Fruit fly (Drosophila melanogaster) whole organism, prepupa: Measurements from ENCODE around the gene Art9.

ENCODE experiments used
- Blimp-1 ChIP-seq: fragments of 200-800 bp; sonication (Bioruptor generic); optimal IDR thresholded peaks from 3 replicates; lab custom pipeline; 2017; ENCODE audit warnings: missing biosample characterization, missing genetic modification characterization, mild to moderate bottlenecking, moderate library complexity, missing genetic modification reagents
- CG10631 ChIP-seq: fragments of 200-800 bp; sonication (Bioruptor generic); optimal IDR thresholded peaks from 2 replicates; lab custom pipeline; 2016; ENCODE audit warnings: missing biosample characterization, missing genetic modification characterization
- CG11762 ChIP-seq: fragments of 200-800 bp; sonication (Bioruptor generic); optimal IDR thresholded peaks from 3 replicates; lab custom pipeline; 2016; ENCODE audit warnings: missing biosample characterization, missing genetic modification characterization; ENCODE audit not compliant: insufficient read depth
- CG11902 ChIP-seq: fragments of 200-800 bp; sonication (Bioruptor generic); optimal IDR thresholded peaks from 3 replicates; lab custom pipeline; 2016; ENCODE audit warnings: missing biosample characterization, missing genetic modification characterization
- CG1621 ChIP-seq: fragments of 200-800 bp; sonication (Bioruptor generic); optimal IDR thresholded peaks from 3 replicates; lab custom pipeline; 2018; ENCODE audit warnings: missing biosample characterization, mild to moderate bottlenecking, missing genetic modification characterization
- CG16779 ChIP-seq: fragments of 200-800 bp; sonication (Bioruptor generic); optimal IDR thresholded peaks from 3 replicates; lab custom pipeline; 2017; ENCODE audit warnings: missing biosample characterization, mild to moderate bottlenecking, missing genetic modification characterization
- CG3032 ChIP-seq: fragments of 200-800 bp; optimal IDR thresholded peaks from 2 replicates; lab custom pipeline; 2019; ENCODE audit warnings: missing biosample characterization, mild to moderate bottlenecking, missing genetic modification characterization, moderate library complexity
- CG32006 ChIP-seq: fragments of 200-800 bp; sonication (Bioruptor generic); optimal IDR thresholded peaks from 3 replicates; lab custom pipeline; 2017; ENCODE audit warnings: missing biosample characterization, mild to moderate bottlenecking, missing genetic modification characterization
- CG34406 ChIP-seq: fragments of 200-800 bp; sonication (Bioruptor generic); optimal IDR thresholded peaks from 3 replicates; lab custom pipeline; 2016; ENCODE audit warnings: missing biosample characterization, missing genetic modification characterization
- CG3919 ChIP-seq: fragments of 200-800 bp; sonication (Bioruptor generic); optimal IDR thresholded peaks from 3 replicates; lab custom pipeline; 2016; ENCODE audit warnings: missing biosample characterization, missing genetic modification characterization
- CG4318 ChIP-seq: fragments of 200-800 bp; sonication (Bioruptor generic); optimal IDR thresholded peaks from 3 replicates; lab custom pipeline; 2017; ENCODE audit warnings: missing biosample characterization, mild to moderate bottlenecking, missing genetic modification characterization
- CG6163 ChIP-seq: fragments of 200-800 bp; sonication (Bioruptor generic); IDR thresholded peaks from 3 replicates; pipeline ENCODE4 v1.3.6; 2022; ENCODE audit warnings: missing biosample characterization, missing genetic modification characterization
- CG6792 ChIP-seq: fragments of 200-800 bp; sonication (Bioruptor generic); optimal IDR thresholded peaks from 3 replicates; lab custom pipeline; 2016; ENCODE audit warnings: missing biosample characterization, missing genetic modification characterization
- CG8632 ChIP-seq: fragments of 200-800 bp; sonication (Bioruptor generic); optimal IDR thresholded peaks from 3 replicates; lab custom pipeline; 2016; ENCODE audit warnings: missing biosample characterization, missing genetic modification characterization
- CG9139 ChIP-seq: fragments of 200-800 bp; sonication (Bioruptor generic); optimal IDR thresholded peaks from 3 replicates; lab custom pipeline; 2017; ENCODE audit warnings: missing biosample characterization, mild to moderate bottlenecking, missing genetic modification characterization
- Eip75B ChIP-seq: fragments of 200-800 bp; sonication (Bioruptor generic); optimal IDR thresholded peaks from 3 replicates; lab custom pipeline; 2016; ENCODE audit warnings: missing biosample characterization, missing genetic modification characterization
- Eip78C ChIP-seq: fragments of 200-800 bp; sonication (Bioruptor generic); peaks from one replicate; lab custom pipeline; 2016; ENCODE audit warnings: missing biosample characterization, missing genetic modification characterization
- Gug ChIP-seq: fragments of 200-800 bp; sonication (Bioruptor generic); IDR thresholded peaks from 2 replicates; pipeline ENCODE4 v1.3.6; 2022; ENCODE audit warnings: missing biosample characterization, missing genetic modification characterization
- Hr4 ChIP-seq: fragments of 200-800 bp; sonication (Bioruptor generic); optimal IDR thresholded peaks from 3 replicates; lab custom pipeline; 2016; ENCODE audit warnings: missing biosample characterization, missing genetic modification characterization
- Lpt ChIP-seq: fragments of 200-800 bp; sonication (Bioruptor generic); optimal IDR thresholded peaks from 3 replicates; lab custom pipeline; 2016; ENCODE audit warnings: missing biosample characterization, missing genetic modification characterization
- Met ChIP-seq: fragments of 200-800 bp; sonication (Bioruptor generic); optimal IDR thresholded peaks from 3 replicates; lab custom pipeline; 2016; ENCODE audit warnings: missing biosample characterization, missing genetic modification characterization
- Sox102F ChIP-seq: fragments of 200-800 bp; sonication (Bioruptor generic); optimal IDR thresholded peaks from 2 replicates; lab custom pipeline; 2016; ENCODE audit warnings: missing biosample characterization, mild to moderate bottlenecking, missing genetic modification characterization
- Sox14 ChIP-seq: fragments of 200-800 bp; sonication (Bioruptor generic); optimal IDR thresholded peaks from 3 replicates; lab custom pipeline; 2016; ENCODE audit warnings: missing biosample characterization, missing genetic modification characterization
- Sox15 ChIP-seq: fragments of 200-800 bp; sonication (Bioruptor generic); optimal IDR thresholded peaks from 3 replicates; lab custom pipeline; 2016; ENCODE audit warnings: missing biosample characterization, missing genetic modification characterization
- achi ChIP-seq: fragments of 200-800 bp; sonication (Bioruptor generic); optimal IDR thresholded peaks from 3 replicates; lab custom pipeline; 2016; ENCODE audit warnings: missing biosample characterization, missing genetic modification characterization
- acj6 ChIP-seq: fragments of 200-800 bp; sonication (Bioruptor generic); optimal IDR thresholded peaks from 3 replicates; lab custom pipeline; 2016; ENCODE audit warnings: missing biosample characterization, missing genetic modification characterization
- cyc ChIP-seq: fragments of 200-800 bp; sonication (Bioruptor generic); optimal IDR thresholded peaks from 3 replicates; lab custom pipeline; 2016; ENCODE audit warnings: missing biosample characterization, missing genetic modification characterization
- dac ChIP-seq: fragments of 200-800 bp; sonication (Bioruptor generic); optimal IDR thresholded peaks from 2 replicates; lab custom pipeline; 2017; ENCODE audit warnings: missing biosample characterization, mild to moderate bottlenecking, missing genetic modification characterization
- esn ChIP-seq: fragments of 200-800 bp; sonication (Bioruptor generic); optimal IDR thresholded peaks from 2 replicates; lab custom pipeline; 2016; ENCODE audit warnings: missing biosample characterization, mild to moderate bottlenecking, missing genetic modification characterization, moderate library complexity
- fd59A ChIP-seq: fragments of 200-800 bp; sonication (Bioruptor generic); optimal IDR thresholded peaks from 2 replicates; lab custom pipeline; 2017; ENCODE audit warnings: missing biosample characterization, mild to moderate bottlenecking, missing genetic modification characterization, missing genetic modification reagents
- net ChIP-seq: fragments of 200-800 bp; sonication (Bioruptor generic); optimal IDR thresholded peaks from 3 replicates; lab custom pipeline; 2016; ENCODE audit warnings: missing biosample characterization, missing genetic modification characterization
- salr ChIP-seq, 2 experiments: fragments of 200-800 bp; sonication (Bioruptor generic); optimal IDR thresholded peaks; 3 replicates each; lab custom pipeline; 2016 to 2018; ENCODE audit warnings: missing biosample characterization in 2 of 2, missing genetic modification characterization in 2 of 2, mild to moderate bottlenecking in 1 of 2
- spab ChIP-seq: fragments of 200-800 bp; sonication (Bioruptor generic); optimal IDR thresholded peaks from 2 replicates; lab custom pipeline; 2017; ENCODE audit warnings: missing biosample characterization, mild to moderate bottlenecking, missing genetic modification characterization, missing genetic modification reagents
- ss ChIP-seq, 2 experiments: fragments of 200-800 bp; sonication (Bioruptor generic); optimal IDR thresholded peaks; 2 replicates in 1 of 2; 3 replicates in 1 of 2; lab custom pipeline; 2017 to 2018; ENCODE audit warnings: mild to moderate bottlenecking in 2 of 2, missing biosample characterization in 2 of 2, missing genetic modification characterization in 2 of 2, moderate library complexity in 1 of 2
- svp ChIP-seq: fragments of 200-800 bp; sonication (Bioruptor generic); peaks from one replicate; lab custom pipeline; 2016; ENCODE audit warnings: missing biosample characterization, missing genetic modification characterization

Gene Art9

DNA sequence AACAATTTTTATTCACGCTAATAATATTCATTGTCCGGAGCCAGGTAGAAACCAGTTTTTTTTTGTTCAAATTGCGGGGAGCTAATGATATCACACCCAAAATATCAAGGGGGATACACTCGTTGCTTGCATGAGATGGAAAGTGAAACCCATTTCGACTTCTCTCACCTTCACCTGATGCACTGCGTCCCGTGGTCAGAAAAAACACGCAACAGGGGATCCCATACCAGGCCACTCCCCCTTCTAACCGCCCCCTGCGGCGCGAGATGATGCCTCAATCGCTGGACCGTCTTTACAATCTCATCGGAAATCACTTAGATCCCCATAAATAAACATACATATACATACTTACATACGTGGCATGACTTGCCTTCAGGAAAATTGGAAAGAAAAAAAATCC is 29.7 kb downstream of the Art9 start:
- TF ChIP-seq svp (GFP tag; lab: Kevin White, UChicago) (peak; percentile 51), Sox14 (GFP tag; lab: Kevin White, UChicago) (no peak), Blimp-1 (GFP tag; lab: Kevin White, UChicago) (peak; percentile 80)

DNA sequence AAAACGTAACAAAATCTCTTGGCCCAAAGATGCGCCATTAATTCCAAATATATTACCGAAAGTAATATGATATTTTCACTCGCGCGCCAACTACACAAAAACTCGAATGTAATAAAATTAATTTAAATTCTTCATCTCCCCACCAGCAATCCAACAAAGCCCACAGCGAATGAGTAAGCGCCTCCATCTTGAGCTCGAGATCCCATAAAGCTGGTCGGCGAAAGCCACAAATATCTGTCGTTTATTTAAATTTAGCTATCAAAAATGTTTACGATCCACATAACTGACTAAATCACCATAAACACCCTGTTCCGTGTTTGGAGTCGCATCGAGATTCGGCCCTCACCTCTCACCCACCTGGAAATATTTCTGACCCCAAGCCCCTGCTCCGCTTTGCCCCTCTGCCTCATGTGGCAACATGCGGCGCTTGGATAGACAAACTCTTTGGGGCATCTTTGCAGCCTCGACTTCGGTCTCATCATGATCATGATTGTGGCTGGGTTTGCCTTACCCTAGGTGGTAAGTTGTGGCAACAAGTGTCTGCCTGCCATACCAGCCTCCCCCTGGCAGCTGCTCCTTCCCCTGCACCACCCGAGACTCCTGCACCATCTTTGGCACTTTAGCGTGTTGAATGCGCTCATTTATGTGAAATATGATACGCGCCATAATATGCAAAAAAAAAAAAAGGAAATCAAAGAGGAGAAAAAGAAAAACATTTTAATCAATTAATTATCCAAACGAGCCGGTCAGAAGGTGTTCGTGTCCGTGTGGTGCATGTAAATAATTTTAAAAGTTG is 31.1 kb downstream of the Art9 start:
- TF ChIP-seq CG11762 (GFP tag; lab: Kevin White, UChicago) (no peak), CG11902 (GFP tag; lab: Kevin White, UChicago) (no peak), Lpt (GFP tag; lab: Kevin White, UChicago) (no peak), Eip78C (peak; percentile 7), Hr4 (GFP tag; lab: Kevin White, UChicago) (no peak), acj6 (GFP tag; lab: Kevin White, UChicago) (no peak), CG1621 (tag; lab: Kevin White, UChicago) (no peak), ss (GFP tag; optimal IDR thresholded peaks at IDR 0.05; lab: Kevin White, UChicago) (peak in 1 of 2 experiments; percentile 57), CG6163 (GFP tag; lab: Robert Waterston, UW) (0 out of 3 replicates have a peak, but pooled peaks have one; percentile 9), CG34406 (GFP tag; lab: Kevin White, UChicago) (no peak), Gug (GFP tag; lab: Robert Waterston, UW) (no peak), Eip75B (GFP tag; lab: Kevin White, UChicago) (no peak), CG3032 (tag; lab: Kevin White, UChicago) (no peak), CG3919 (no peak)

DNA sequence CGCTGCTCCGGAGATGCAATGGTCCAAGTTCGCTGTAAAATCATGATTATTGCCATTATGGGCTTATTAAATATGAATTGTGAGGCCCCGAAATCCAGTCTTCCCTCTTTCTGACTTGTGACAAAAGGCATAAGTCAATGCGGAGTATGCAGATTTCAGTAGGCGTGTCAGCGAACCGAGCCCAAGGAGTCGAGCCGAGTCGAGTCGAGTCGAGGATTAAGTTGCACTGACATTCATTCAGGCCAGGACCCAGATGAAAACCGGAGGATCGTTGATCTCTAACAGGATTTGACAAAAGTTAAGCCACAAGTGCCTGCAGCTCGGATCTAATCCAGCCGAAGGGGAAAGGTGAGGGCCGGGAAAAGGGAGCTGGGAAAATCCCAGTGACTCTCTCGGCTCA is 31.9 kb downstream of the Art9 start:
- TF ChIP-seq Eip75B (GFP tag; lab: Kevin White, UChicago) = no peak
- no peak for TF ChIP-seq CG16779 (tag; lab: Kevin White, UChicago)
- peak; percentile 40 for TF ChIP-seq svp (GFP tag; lab: Kevin White, UChicago)
- no peak for TF ChIP-seq CG1621 (tag; lab: Kevin White, UChicago)
- TF ChIP-seq Met = no peak

DNA sequence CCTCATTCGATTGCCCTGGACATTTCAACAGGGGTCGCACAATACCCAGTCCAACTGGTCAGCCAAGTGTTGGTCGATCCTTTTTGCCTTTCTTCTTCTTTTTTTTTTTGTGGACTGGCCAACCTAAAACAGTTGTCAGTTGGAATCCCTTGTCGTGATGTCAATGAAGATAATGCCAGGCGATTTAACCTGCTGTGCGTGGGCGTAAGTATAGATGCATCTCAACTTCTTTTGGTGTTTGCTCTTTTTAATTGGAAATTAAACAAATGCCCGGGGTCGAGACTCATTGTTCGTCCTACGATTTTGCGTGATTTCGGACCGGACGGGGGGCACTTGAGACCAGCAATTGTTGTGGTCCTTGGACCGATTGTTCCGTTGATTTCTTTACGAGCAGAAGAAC is 33.4 kb downstream of the Art9 start:
- TF ChIP-seq cyc (GFP tag; lab: Kevin White, UChicago) (no peak), ss (GFP tag; optimal IDR thresholded peaks at IDR 0.05; lab: Kevin White, UChicago) (no peak), Eip78C (no peak), CG34406 (GFP tag; lab: Kevin White, UChicago) (no peak)

DNA sequence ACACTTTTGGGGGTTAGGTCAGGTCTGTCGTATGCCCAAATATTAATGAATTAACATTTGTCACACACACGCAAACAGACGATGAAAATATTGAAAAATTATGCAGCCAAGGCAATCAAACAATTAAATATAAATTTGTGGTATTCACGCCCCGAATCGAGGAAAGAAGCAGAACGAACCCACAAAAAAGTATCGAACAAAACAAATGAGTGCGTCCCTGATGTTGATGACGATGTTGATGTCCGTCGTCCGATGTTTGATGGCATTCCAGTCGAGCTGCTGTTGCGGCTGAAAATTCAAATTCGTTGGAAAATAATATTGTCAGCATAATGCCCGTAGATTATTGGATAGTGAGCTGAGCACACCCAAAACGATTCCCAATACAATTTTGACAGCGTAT is 34.2 kb downstream of the Art9 start:
- no peak for TF ChIP-seq CG4318 (GFP tag; lab: Kevin White, UChicago)
- TF ChIP-seq CG16779 (tag; lab: Kevin White, UChicago) = no peak
- no peak for TF ChIP-seq dac
- no peak for TF ChIP-seq Lpt (GFP tag; lab: Kevin White, UChicago)
- no peak for TF ChIP-seq CG1621 (tag; lab: Kevin White, UChicago)
- TF ChIP-seq Sox14 (GFP tag; lab: Kevin White, UChicago) = no peak
- no peak for TF ChIP-seq CG3032 (tag; lab: Kevin White, UChicago)
- TF ChIP-seq achi = no peak
- no peak for TF ChIP-seq Sox15 (GFP tag; lab: Kevin White, UChicago)
- no peak for TF ChIP-seq CG34406 (GFP tag; lab: Kevin White, UChicago)
- TF ChIP-seq fd59A (GFP tag; lab: Kevin White, UChicago) = no peak
- TF ChIP-seq, all 60 proteins: peak for 0

DNA sequence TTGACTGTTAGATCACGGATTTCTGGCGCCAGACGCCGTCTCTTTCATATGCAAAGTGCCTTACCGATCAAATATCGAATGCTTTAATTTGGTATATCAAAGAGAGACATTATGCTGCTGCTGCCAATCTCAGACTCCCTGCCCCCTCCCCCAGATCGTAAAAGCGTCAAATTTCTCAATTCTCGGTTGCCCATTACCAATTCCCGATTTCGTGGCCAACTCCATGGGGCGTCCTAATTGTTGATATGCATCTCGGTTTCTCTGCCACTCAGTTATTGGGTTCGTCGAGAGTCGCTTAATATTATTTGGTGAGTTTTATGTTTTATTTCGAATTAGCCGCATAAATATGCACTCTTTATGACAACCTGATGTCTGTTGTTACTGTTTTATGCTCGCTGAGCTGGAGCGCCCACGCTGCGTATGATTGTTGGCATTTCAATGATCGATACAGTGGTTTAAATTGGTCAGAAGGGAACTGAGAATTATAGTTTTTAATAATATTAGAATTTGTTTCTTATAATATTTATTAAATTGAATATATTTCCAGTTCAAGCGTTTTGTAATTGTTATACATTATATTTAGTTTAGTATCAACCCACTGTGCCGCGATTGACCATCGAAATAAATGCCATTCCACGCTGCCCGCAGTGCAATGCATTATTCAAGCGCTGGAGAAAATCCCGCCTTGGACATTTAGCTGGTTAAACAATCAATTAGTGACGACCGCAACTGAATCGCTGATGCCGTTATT is 35.7 kb downstream of the Art9 start:
- TF ChIP-seq spab (no peak), CG32006 (GFP tag; lab: Kevin White, UChicago) (peak; percentile 4), esn (peak; percentile 17), Sox102F (GFP tag; lab: Kevin White, UChicago) (no peak), net (GFP tag; lab: Kevin White, UChicago) (peak; percentile 1), Eip78C (peak; percentile 53), salr (GFP tag; optimal IDR thresholded peaks at IDR 0.05; lab: Kevin White, UChicago) (no peak), CG10631 (GFP tag; lab: Kevin White, UChicago) (peak; percentile 21), CG8632 (GFP tag; lab: Kevin White, UChicago) (no peak), Met (no peak), CG3919 (no peak), svp (GFP tag; lab: Kevin White, UChicago) (peak; percentile 57), Gug (GFP tag; lab: Robert Waterston, UW) (no peak), CG6792 (peak; percentile 2), CG4318 (GFP tag; lab: Kevin White, UChicago) (no peak), CG9139 (GFP tag; lab: Kevin White, UChicago) (no peak)
